Fruit fly (Drosophila melanogaster) whole organism, embryonic: ENCODE data around the gene Fbw5.

Source experiments
- Atf3 ChIP-seq: fragments of 200-800 bp; sonication (Bioruptor generic); optimal IDR thresholded peaks from 3 replicates; lab custom pipeline; 2016; ENCODE audit warnings: missing biosample characterization, missing genetic modification characterization
- C15 ChIP-seq: fragments of 200-800 bp; sonication (Bioruptor generic); IDR thresholded peaks from 3 replicates; pipeline ENCODE4 v1.3.6; 2022; ENCODE audit warnings: missing biosample characterization, missing genetic modification characterization
- CG10209 ChIP-seq: fragments of 200-800 bp; sonication (Bioruptor generic); optimal IDR thresholded peaks from 3 replicates; lab custom pipeline; 2017; ENCODE audit warnings: missing biosample characterization, mild to moderate bottlenecking, missing genetic modification characterization, missing genetic modification reagents
- CG11695 ChIP-seq: fragments of 200-800 bp; sonication (Bioruptor generic); IDR thresholded peaks from 3 replicates; pipeline ENCODE4 v1.3.6; 2022; ENCODE audit warnings: missing biosample characterization, missing genetic modification characterization
- CG11723 ChIP-seq: fragments of 200-800 bp; sonication (Bioruptor generic); optimal IDR thresholded peaks from 2 replicates; lab custom pipeline; 2017; ENCODE audit warnings: missing biosample characterization, mild to moderate bottlenecking, missing genetic modification characterization
- CG12659 ChIP-seq: fragments of 200-800 bp; sonication (Bioruptor generic); optimal IDR thresholded peaks from 3 replicates; lab custom pipeline; 2017; ENCODE audit warnings: mild to moderate bottlenecking, missing biosample characterization, missing genetic modification reagents, missing genetic modification characterization
- CG1647 ChIP-seq: fragments of 200-800 bp; sonication (Bioruptor generic); optimal IDR thresholded peaks from 3 replicates; lab custom pipeline; 2016; ENCODE audit warnings: missing biosample characterization, missing genetic modification characterization
- CG17186 ChIP-seq: fragments of 200-800 bp; sonication (Bioruptor generic); optimal IDR thresholded peaks from 3 replicates; lab custom pipeline; 2017; ENCODE audit warnings: missing biosample characterization, missing genetic modification reagents, missing genetic modification characterization
- CG17802 ChIP-seq: fragments of 200-800 bp; sonication (Bioruptor generic); optimal IDR thresholded peaks from 2 replicates; lab custom pipeline; 2018; ENCODE audit warnings: missing biosample characterization, mild to moderate bottlenecking, missing genetic modification characterization, moderate library complexity
- CG18619 ChIP-seq: fragments of 200-800 bp; sonication (Bioruptor generic); optimal IDR thresholded peaks from 3 replicates; lab custom pipeline; 2017; ENCODE audit warnings: missing biosample characterization, mild to moderate bottlenecking, missing genetic modification characterization
- CG2120 ChIP-seq: fragments of 200-800 bp; sonication (Bioruptor generic); optimal IDR thresholded peaks from 3 replicates; lab custom pipeline; 2016; ENCODE audit warnings: missing biosample characterization, missing genetic modification characterization
- CG5180 ChIP-seq: fragments of 200-800 bp; sonication (Bioruptor generic); optimal IDR thresholded peaks from 3 replicates; lab custom pipeline; 2017; ENCODE audit warnings: missing biosample characterization, missing genetic modification characterization, mild to moderate bottlenecking, moderate library complexity, missing genetic modification reagents
- CG6272 ChIP-seq: fragments of 200-800 bp; sonication (Bioruptor generic); IDR thresholded peaks from 2 replicates; pipeline ENCODE4 v1.3.6; 2022; ENCODE audit warnings: missing biosample characterization, missing genetic modification characterization
- CG8089 ChIP-seq: fragments of 200-800 bp; sonication (Bioruptor generic); optimal IDR thresholded peaks from 3 replicates; lab custom pipeline; 2016; ENCODE audit warnings: missing biosample characterization, missing genetic modification characterization
- CG8765 ChIP-seq: fragments of 200-800 bp; sonication (Bioruptor generic); IDR thresholded peaks from 2 replicates; pipeline ENCODE4 v1.3.6; 2022; ENCODE audit warnings: missing biosample characterization, missing genetic modification characterization
- CG8944 ChIP-seq: fragments of 200-800 bp; sonication (Bioruptor generic); optimal IDR thresholded peaks from 3 replicates; lab custom pipeline; 2016; ENCODE audit warnings: missing biosample characterization, missing genetic modification characterization
- CG9727 ChIP-seq: fragments of 200-800 bp; sonication (Bioruptor generic); optimal IDR thresholded peaks from 3 replicates; lab custom pipeline; 2017; ENCODE audit warnings: missing biosample characterization, mild to moderate bottlenecking, missing genetic modification characterization
- CG9797 ChIP-seq: fragments of 200-800 bp; sonication (Bioruptor generic); optimal IDR thresholded peaks from 3 replicates; lab custom pipeline; 2018; ENCODE audit warnings: missing biosample characterization, mild to moderate bottlenecking, missing genetic modification characterization
- D19B ChIP-seq: fragments of 200-800 bp; sonication (Bioruptor generic); optimal IDR thresholded peaks from 2 replicates; lab custom pipeline; 2017; ENCODE audit warnings: missing biosample characterization, mild to moderate bottlenecking, missing genetic modification characterization
- Dip2 ChIP-seq: fragments of 200-800 bp; sonication (Bioruptor generic); IDR thresholded peaks from 2 replicates; pipeline ENCODE4 v1.3.6; 2022; ENCODE audit warnings: missing biosample characterization, missing genetic modification characterization
- H2.0 ChIP-seq: fragments of 200-800 bp; sonication (Bioruptor generic); IDR thresholded peaks from 2 replicates; pipeline ENCODE4 v1.3.6; 2022; ENCODE audit warnings: missing biosample characterization, missing genetic modification characterization
- HLHmδ ChIP-seq: fragments of 200-800 bp; sonication (Bioruptor generic); optimal IDR thresholded peaks from 2 replicates; lab custom pipeline; 2018; ENCODE audit warnings: missing biosample characterization, mild to moderate bottlenecking, missing genetic modification characterization, moderate library complexity
- HmgD ChIP-seq: fragments of 200-800 bp; sonication (Bioruptor generic); optimal IDR thresholded peaks from 3 replicates; lab custom pipeline; 2016; ENCODE audit warnings: missing biosample characterization, missing genetic modification characterization
- Hmx ChIP-seq: fragments of 200-800 bp; sonication (Bioruptor generic); optimal IDR thresholded peaks from 2 replicates; lab custom pipeline; 2016; ENCODE audit warnings: missing biosample characterization, missing genetic modification characterization
- Hr78 ChIP-seq, 2 experiments: fragments of 200-800 bp in 1 of 2; fragments of >200 bp in 1 of 2; sonication (Bioruptor generic) in 1 of 2; optimal IDR thresholded peaks; 2 replicates each; lab custom pipeline; 2017 to 2019; ENCODE audit warnings: missing biosample characterization in 2 of 2, missing genetic modification characterization in 2 of 2, mild to moderate bottlenecking in 1 of 2, moderate library complexity in 1 of 2
- NK7.1 ChIP-seq: fragments of 200-800 bp; sonication (Bioruptor generic); optimal IDR thresholded peaks from 3 replicates; lab custom pipeline; 2016; ENCODE audit warnings: missing biosample characterization, missing genetic modification characterization
- Oaz ChIP-seq: fragments of 200-800 bp; sonication (Bioruptor generic); IDR thresholded peaks from 2 replicates; pipeline ENCODE4 v1.3.6; 2022; ENCODE audit warnings: missing biosample characterization, missing genetic modification characterization
- PHDP ChIP-seq: fragments of 200-800 bp; sonication (Bioruptor generic); optimal IDR thresholded peaks from 3 replicates; lab custom pipeline; 2018; ENCODE audit warnings: missing biosample characterization, mild to moderate bottlenecking, missing genetic modification characterization, moderate library complexity
- Usf ChIP-seq: fragments of 200-800 bp; sonication (Bioruptor generic); optimal IDR thresholded peaks from 2 replicates; lab custom pipeline; 2017; ENCODE audit warnings: missing genotype, missing biosample characterization, missing genetic modification characterization
- ab ChIP-seq: fragments of 200-800 bp; sonication (Bioruptor generic); optimal IDR thresholded peaks from 2 replicates; lab custom pipeline; 2016; ENCODE audit warnings: missing biosample characterization, missing genetic modification characterization
- chif ChIP-seq, 2 experiments: fragments of 200-800 bp; sonication (Bioruptor generic); optimal IDR thresholded peaks; 3 replicates each; lab custom pipeline; 2016; ENCODE audit warnings: missing biosample characterization in 2 of 2, missing genetic modification characterization in 2 of 2
- chinmo ChIP-seq: fragments of 200-800 bp; sonication (Bioruptor generic); IDR thresholded peaks from 4 replicates; pipeline ENCODE4 v1.3.6; 2022; ENCODE audit warnings: missing biosample characterization, missing genetic modification characterization; ENCODE audit not compliant: partially characterized antibody
- chm ChIP-seq: fragments of 200-800 bp; sonication (Bioruptor generic); IDR thresholded peaks from 2 replicates; pipeline ENCODE4 v1.3.6; 2022; ENCODE audit warnings: missing biosample characterization, missing genetic modification characterization
- dmrt11E ChIP-seq: fragments of 200-800 bp; sonication (Bioruptor generic); optimal IDR thresholded peaks from 3 replicates; lab custom pipeline; 2018; ENCODE audit warnings: missing biosample characterization, mild to moderate bottlenecking, missing genetic modification characterization, moderate library complexity
- dysf ChIP-seq: fragments of 200-800 bp; sonication (Bioruptor generic); IDR thresholded peaks from 3 replicates; pipeline ENCODE4 v1.3.6; 2022; ENCODE audit warnings: missing biosample characterization, missing genetic modification characterization
- gfzf ChIP-seq: fragments of 200-800 bp; sonication (Bioruptor generic); optimal IDR thresholded peaks from 2 replicates; lab custom pipeline; 2016; ENCODE audit warnings: missing biosample characterization, mild to moderate bottlenecking, missing genetic modification characterization, moderate library complexity
- klu ChIP-seq: fragments of 200-800 bp; sonication (Bioruptor generic); IDR thresholded peaks from 2 replicates; pipeline ENCODE4 v1.3.6; 2022; ENCODE audit warnings: missing biosample characterization, missing genetic modification characterization
- lola ChIP-seq, 3 experiments: fragments of >200 bp in 2 of 3; fragments of 200-800 bp in 1 of 3; sonication (Bioruptor generic) in 1 of 3; optimal IDR thresholded peaks; 2 replicates each; lab custom pipeline; 2017 to 2019; ENCODE audit warnings: missing biosample characterization in 3 of 3, missing genetic modification characterization in 3 of 3, mild to moderate bottlenecking in 1 of 3, moderate library complexity in 1 of 3
- maf-S ChIP-seq: fragments of 200-800 bp; sonication (Bioruptor generic); optimal IDR thresholded peaks from 2 replicates; lab custom pipeline; 2016; ENCODE audit warnings: missing biosample characterization, missing genetic modification characterization
- mld ChIP-seq: fragments of 200-800 bp; sonication (Bioruptor generic); IDR thresholded peaks from 3 replicates; pipeline ENCODE4 v1.3.6; 2022; ENCODE audit warnings: missing biosample characterization, missing genetic modification characterization; ENCODE audit not compliant: partially characterized antibody
- nau ChIP-seq: fragments of 200-800 bp; sonication (Bioruptor generic); optimal IDR thresholded peaks from 3 replicates; lab custom pipeline; 2017; ENCODE audit warnings: missing biosample characterization, mild to moderate bottlenecking, missing genetic modification characterization, missing genetic modification reagents
- pho ChIP-seq: fragments of 200-800 bp; sonication (Bioruptor generic); optimal IDR thresholded peaks from 2 replicates; lab custom pipeline; 2016; ENCODE audit warnings: missing biosample characterization, missing genetic modification characterization
- pros ChIP-seq: fragments of 200-800 bp; sonication (Bioruptor generic); optimal IDR thresholded peaks from 3 replicates; lab custom pipeline; 2019; ENCODE audit warnings: missing biosample characterization, mild to moderate bottlenecking, missing genetic modification characterization, moderate library complexity
- pum ChIP-seq: fragments of 200-800 bp; sonication (Bioruptor generic); optimal IDR thresholded peaks from 2 replicates; lab custom pipeline; 2016; ENCODE audit warnings: missing biosample characterization, missing genetic modification characterization
- row ChIP-seq: fragments of 200-800 bp; sonication (Bioruptor generic); IDR thresholded peaks from 3 replicates; pipeline ENCODE4 v1.3.6; 2022; ENCODE audit warnings: missing biosample characterization, missing genetic modification characterization
- shn ChIP-seq: fragments of 200-800 bp; sonication (Bioruptor generic); optimal IDR thresholded peaks from 3 replicates; lab custom pipeline; 2016; ENCODE audit warnings: missing biosample characterization, missing genetic modification characterization
- slou ChIP-seq: fragments of 200-800 bp; sonication (Bioruptor generic); optimal IDR thresholded peaks from 3 replicates; lab custom pipeline; 2016; ENCODE audit warnings: missing biosample characterization, missing genetic modification characterization
- tll ChIP-seq, 2 experiments: fragments of 200-800 bp in 1 of 2; fragments of >200 bp in 1 of 2; sonication (Bioruptor generic) in 1 of 2; optimal IDR thresholded peaks; 2 replicates each; lab custom pipeline; 2017 to 2019; ENCODE audit warnings: missing biosample characterization in 2 of 2, missing genetic modification characterization in 2 of 2, mild to moderate bottlenecking in 1 of 2, moderate library complexity in 1 of 2
- zf30C ChIP-seq: fragments of 200-800 bp; sonication (Bioruptor generic); optimal IDR thresholded peaks from 3 replicates; lab custom pipeline; 2018; ENCODE audit warnings: missing biosample characterization, mild to moderate bottlenecking, missing genetic modification characterization

Fbw5 gene

dm6 chr2L:6019352-6020131 is 46.2 kb downstream of the Fbw5 start, which contains the start of gene H2.0 (continued):
- TF ChIP-seq D19B (GFP tag; lab: Kevin White, UChicago) (no peak), CG12659 (no peak), HLHmδ (GFP tag; lab: Kevin White, UChicago) (peak; percentile 79), lola (GFP tag; optimal IDR thresholded peaks at IDR 0.05; lab: Kevin White, UChicago) (peak in 1 of 3 experiments; percentile 65), CG8089 (GFP tag; lab: Kevin White, UChicago) (no peak), CG17186 (GFP tag; lab: Kevin White, UChicago) (no peak), CG9727 (GFP tag; lab: Kevin White, UChicago) (peak; percentile 62), slou (GFP tag; lab: Kevin White, UChicago) (no peak), pros (GFP tag; lab: Kevin White, UChicago) (no peak), chif (GFP tag; optimal IDR thresholded peaks at IDR 0.05; lab: Kevin White, UChicago) (peak in 1 of 2 experiments; percentile 49), PHDP (tag; lab: Kevin White, UChicago) (no peak), Oaz (GFP tag; lab: Robert Waterston, UW) (no peak), CG1647 (GFP tag; lab: Kevin White, UChicago) (no peak), CG18619 (GFP tag; lab: Kevin White, UChicago) (no peak), klu (GFP tag; lab: Robert Waterston, UW) (no peak), gfzf (GFP tag; lab: Kevin White, UChicago) (no peak), pum (GFP tag; lab: Kevin White, UChicago) (no peak), Dip2 (GFP tag; lab: Robert Waterston, UW) (no peak), C15 (GFP tag; lab: Robert Waterston, UW) (no peak), row (GFP tag; lab: Robert Waterston, UW) (peak; percentile 67), shn (peak; percentile 11), Hr78 (GFP tag; optimal IDR thresholded peaks at IDR 0.05; lab: Kevin White, UChicago) (no peak), Usf (GFP tag; lab: Kevin White, UChicago) (no peak), CG8944 (GFP tag; lab: Kevin White, UChicago) (no peak), ab (GFP tag; lab: Kevin White, UChicago) (no peak), mld (no peak), Atf3 (GFP tag; lab: Kevin White, UChicago) (no peak), Hmx (no peak), pho (GFP tag; lab: Kevin White, UChicago) (no peak), HmgD (no peak), chm (no peak), CG17802 (no peak), CG5180 (GFP tag; lab: Kevin White, UChicago) (no peak), CG9797 (no peak), nau (GFP tag; lab: Kevin White, UChicago) (no peak), NK7.1 (GFP tag; lab: Kevin White, UChicago) (no peak), CG11723 (GFP tag; lab: Kevin White, UChicago) (no peak), CG2120 (GFP tag; lab: Kevin White, UChicago) (peak; percentile 29), tll (GFP tag; optimal IDR thresholded peaks at IDR 0.05; lab: Kevin White, UChicago) (no peak), maf-S (GFP tag; lab: Kevin White, UChicago) (no peak), CG8765 (no peak), zf30C (GFP tag; lab: Kevin White, UChicago) (no peak), CG10209 (peak; percentile 38), CG6272 (no peak), H2.0 (GFP tag; lab: Robert Waterston, UW) (no peak), dysf (GFP tag; lab: Robert Waterston, UW) (no peak), chinmo (no peak), CG11695 (0 out of 3 replicates have a peak, but pooled peaks have one; percentile 28), dmrt11E (peak; percentile 68)
